Fruit fly (Drosophila melanogaster): ENCODE results near the gene Spn28B.

Spn28B gene

DNA sequence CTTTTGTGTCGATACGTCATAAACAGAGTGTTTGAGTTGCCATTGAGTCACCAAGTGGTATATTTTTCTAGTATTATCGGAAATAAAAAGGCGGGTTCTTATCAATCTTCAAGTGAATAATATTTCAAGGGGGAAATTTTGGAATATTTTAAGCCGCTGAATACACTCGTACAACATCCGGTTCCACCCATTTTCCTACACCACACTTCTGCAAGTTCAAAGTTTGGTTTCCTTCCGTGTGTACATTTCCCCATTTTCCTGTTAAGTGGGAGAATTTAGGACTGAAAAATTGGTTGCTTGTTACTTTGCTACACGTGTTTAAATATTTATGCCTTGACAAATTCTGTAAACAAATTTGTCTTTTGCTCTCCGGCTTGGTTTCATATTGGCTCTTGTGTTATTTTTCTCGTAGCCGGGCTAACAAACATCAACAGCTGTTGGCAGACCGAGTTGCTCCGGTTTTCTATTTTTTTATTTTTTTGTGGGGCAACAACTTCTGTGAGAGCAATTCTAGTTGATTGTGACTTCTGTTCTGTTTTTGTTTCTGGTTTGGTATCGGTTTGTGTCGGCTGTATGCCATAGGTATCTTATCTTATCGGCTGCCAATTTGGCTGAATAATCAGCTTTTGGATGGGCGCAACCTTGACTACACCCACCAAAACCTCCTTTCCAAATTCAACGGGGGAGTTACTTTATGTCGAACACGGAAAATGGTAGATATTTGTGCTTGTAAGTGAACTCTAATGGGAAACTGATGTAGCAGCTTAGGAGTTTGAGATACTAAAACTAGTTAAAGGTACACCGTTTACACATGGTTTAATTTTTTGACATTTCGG, 9.8 kb upstream of the Spn28B start:
- TF ChIP-seq CTCF (optimal IDR thresholded peaks at IDR 0.05): no peak
- TF ChIP-seq CG8478 (optimal IDR thresholded peaks at IDR 0.05): no peak

DNA sequence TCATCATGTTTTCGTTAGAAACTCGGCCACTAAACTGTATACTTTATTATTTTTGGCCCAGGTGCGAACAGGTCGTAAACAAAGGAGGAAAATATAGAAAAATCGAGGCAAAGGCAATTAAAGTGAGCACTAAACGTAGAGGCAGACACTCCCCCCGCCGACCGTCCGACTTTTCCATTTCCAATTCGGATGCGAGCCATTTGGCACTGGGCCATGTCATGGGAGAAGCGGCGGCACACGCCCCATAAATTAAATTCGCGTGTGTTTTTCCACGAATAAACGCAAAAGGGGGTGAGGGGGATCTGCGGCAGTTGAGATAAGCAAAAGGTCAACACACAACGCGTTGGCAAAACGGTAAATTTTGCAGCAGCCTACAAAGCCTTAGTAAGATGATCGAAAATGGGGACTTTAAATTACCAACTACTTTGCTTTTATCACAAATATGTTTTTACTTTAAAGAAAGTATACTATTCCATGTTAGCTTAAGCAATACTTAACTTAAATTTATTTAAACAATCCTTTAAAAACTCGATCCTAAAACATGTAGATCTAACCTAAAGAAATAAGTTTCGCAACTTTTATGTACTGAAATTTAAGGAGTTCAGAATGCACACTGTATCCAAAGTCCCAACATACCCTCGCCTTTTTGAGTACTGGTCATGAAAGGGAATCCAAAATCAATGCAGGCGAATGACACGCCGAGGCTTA, 8.7 kb upstream of the Spn28B start:
- TF ChIP-seq CTCF (optimal IDR thresholded peaks at IDR 0.05) (no peak), CG8478 (optimal IDR thresholded peaks at IDR 0.05) (no peak)

DNA sequence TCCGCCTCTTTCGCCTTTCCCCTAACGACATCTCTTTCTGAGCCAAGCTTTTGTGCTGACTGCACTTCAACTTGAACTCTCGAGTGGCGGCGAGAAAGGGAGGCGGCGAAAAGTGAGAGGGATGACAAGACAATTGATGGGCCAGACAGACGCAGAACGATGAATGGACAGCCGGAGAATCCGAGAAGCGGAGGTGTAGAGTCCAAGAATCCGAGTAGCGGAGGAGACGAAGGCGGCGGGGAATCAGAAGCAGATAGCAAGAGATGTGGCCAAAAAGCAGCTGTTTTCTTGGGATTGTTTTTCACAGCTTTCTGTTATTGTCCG, 8.2 kb upstream of the Spn28B start:
- TF ChIP-seq CG8478 (optimal IDR thresholded peaks at IDR 0.05) (no peak), CTCF (optimal IDR thresholded peaks at IDR 0.05) (no peak)

DNA sequence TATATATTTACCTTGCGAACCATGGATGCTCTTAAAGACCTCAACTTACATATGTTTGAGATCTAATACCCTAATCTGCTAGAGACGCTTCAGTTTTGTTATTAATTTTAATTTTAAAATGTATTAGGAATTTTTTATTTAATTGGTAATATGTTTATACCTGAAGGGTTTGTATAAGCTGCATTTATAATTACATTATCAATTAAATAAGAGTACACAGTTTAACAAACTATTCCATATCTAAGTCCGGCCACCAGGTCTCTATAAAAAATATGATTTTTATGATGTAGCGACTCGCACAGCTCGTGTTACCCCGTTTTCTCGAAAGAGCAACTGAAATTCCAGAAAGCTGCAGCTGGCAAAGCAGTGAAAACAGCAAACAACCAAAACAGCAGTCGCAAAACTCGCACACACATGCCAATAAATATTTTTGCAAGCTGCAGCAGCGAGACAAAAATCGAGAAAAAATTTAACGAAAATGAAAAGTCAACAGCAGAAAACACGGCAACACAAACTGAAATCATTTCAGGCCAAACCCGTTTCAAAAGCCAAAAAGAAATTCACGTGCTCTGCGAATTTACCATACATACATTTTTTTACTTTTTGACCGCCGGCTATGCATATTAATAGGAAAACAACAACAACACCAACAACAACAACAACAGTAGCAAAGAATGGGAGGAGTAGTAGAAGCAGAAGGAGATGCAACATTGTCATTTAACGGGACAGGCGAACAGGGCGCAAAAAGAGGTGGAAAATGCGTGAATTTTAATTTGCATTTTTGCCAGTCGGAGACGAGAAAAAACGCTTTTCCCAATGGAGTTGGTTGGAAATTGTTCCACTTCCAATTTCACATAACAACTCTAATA, 7.2 kb upstream of the Spn28B start:
- TF ChIP-seq CG8478 (optimal IDR thresholded peaks at IDR 0.05): no peak
- no peak for TF ChIP-seq CTCF (optimal IDR thresholded peaks at IDR 0.05)

DNA sequence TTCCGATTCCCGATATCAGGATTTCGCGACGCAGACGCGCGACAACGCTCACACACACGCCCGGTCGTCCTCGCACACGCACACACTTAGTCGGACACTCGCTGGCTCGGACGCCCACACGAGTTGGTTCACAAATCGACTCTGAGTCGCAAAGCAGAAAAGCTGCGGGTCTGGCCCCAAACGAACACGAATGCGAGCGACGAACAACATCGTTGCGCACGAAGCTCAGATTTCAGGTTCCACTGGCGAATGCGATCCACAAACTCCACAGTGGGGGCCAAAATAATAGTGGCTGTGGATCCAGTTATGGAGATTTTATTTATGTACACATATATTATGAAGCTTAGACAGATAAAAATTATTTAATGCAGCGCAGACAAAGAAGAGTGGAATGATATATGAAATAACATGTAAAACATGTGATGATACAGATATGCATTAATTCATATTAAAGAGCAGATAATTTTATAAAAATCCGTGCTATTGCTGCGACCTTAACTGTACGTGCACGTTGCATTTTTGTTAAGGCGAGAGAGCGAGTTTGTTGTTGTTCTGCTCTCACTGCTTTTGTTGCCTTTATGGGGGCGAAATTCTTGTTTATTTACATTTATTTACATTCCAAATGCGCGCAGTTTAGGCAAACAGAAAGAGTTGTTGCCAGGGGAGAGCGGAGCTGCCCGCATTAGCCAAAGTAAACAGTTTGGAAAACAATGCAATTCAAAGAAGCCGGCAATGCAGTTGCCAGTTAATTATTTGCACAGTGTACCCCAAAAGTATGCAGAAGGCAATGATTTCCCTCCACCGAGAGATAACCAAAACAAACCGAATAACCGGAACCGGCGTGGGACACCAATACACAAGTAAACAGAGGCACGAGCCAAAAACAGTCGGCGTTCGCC, 5.0 kb upstream of the Spn28B start:
- TF ChIP-seq CTCF (optimal IDR thresholded peaks at IDR 0.05) (no peak), CG8478 (optimal IDR thresholded peaks at IDR 0.05) (no peak)

DNA sequence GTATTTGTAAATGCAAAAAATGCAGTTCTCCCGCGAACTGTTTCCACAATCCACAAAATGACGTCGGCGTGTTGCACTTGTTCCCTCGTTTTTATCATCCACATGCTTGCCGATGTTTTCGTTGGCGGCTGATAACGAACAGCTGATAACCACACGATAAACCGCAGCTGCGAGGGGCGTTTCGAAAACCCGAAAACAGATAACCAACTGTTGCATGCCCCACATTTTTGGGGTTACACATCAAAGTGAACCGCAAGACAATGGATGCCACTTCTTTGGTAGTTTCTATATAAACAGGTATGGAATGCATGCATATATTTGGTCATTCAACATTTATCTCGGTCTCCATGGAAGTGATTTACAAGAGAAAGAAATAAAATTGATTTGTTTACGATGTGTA, 4.1 kb upstream of the Spn28B start:
- TF ChIP-seq CTCF (optimal IDR thresholded peaks at IDR 0.05) (no peak), CG8478 (optimal IDR thresholded peaks at IDR 0.05) (no peak)

DNA sequence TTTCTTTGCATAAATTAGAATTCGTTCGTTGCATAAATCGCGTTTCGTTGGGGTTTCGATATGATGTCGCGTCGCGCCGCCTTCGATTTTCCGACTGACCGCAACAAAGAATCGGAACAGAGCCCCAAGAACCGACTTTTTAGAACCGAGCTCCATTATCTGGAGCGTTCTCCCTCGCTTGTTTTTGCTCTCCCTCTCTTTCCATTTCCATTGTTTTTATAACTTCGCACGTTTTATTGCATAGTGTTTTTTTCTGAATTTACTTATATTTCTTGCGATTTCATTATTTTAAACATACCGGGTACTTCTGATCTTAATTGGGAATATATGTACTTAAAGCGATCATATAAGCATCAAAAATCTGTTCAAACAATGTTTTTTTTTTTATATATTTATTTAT, 2.8 kb upstream of the Spn28B start, which contains the start of gene RapGAP1:
Gene RapGAP1 (minus strand): TSS at position 101 of the 400 bp plus-strand sequence.
- TF ChIP-seq CG8478 (optimal IDR thresholded peaks at IDR 0.05) (no peak), CTCF (optimal IDR thresholded peaks at IDR 0.05) (no peak)

DNA sequence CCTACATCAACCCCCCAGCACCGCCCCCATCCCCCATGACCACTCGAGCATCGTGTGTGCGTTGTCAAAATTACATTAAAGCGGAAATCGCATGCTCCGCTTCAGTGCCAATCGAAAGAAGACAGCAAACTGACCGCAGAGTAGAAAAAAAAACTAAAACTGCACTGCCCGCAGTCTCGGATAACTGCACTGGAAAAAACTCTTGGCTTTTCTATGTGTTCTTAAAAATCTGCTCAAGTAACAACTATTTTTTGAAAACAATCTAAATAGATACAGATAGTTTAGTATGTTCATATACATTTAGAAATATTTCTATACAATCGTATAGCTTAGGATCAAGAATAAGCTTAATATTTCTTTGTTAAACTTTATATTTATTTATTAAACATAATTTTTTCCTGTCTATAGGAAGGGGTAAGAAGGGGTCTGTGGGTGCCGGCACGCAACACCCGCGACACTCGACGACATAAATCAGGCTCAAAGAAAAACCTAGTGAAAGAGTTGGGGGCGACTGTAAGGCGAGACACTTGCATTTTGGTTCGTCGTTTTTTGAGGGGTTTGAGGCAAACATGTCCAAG, 959 bp upstream of the Spn28B start:
- TF ChIP-seq CTCF (optimal IDR thresholded peaks at IDR 0.05) (no peak), CG8478 (optimal IDR thresholded peaks at IDR 0.05) (no peak)

DNA sequence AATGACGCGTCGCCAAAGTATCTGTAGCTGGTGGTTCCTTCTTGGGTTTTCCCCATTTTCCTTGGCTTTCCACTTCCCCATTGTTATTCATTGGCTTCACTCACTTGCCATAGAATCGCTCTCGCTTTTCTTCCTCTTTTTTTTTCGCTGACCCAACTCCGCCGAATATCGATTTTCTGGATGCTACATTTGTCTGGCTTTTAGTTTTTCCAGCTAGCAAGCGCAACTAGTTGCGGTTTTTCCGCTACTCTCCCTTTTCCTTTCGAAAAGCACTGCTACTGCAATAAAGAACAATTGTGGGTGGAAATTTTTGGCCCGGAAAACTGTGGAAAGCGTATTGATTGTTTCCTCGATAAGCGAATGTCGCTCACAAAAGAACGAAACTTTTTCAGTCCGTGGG, 5.4 kb downstream of the Spn28B start:
- TF ChIP-seq CG8478 (optimal IDR thresholded peaks at IDR 0.05) (no peak), CTCF (optimal IDR thresholded peaks at IDR 0.05) (no peak)

DNA sequence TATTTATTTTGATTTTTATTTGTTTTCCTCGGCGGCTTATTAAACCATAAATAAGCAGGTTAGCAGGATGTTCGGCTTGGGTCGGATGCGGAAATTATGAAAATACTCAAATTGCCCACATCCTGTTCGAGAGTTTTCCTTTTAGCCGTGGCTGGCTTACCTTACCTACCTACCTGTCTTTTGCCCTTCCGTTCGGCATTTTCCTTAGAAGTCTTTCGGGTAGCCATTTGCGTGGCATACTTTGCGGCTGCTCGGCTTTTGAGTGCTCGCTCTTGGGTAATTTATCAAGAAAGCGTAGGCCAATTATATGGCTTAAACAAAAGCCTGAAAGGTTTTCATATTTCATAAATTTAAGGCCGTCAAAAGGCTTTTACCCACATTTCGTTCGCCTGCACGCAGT, 11.1 kb downstream of the Spn28B start:
- no peak for TF ChIP-seq CTCF (optimal IDR thresholded peaks at IDR 0.05)
- no peak for TF ChIP-seq CG8478 (optimal IDR thresholded peaks at IDR 0.05)

DNA sequence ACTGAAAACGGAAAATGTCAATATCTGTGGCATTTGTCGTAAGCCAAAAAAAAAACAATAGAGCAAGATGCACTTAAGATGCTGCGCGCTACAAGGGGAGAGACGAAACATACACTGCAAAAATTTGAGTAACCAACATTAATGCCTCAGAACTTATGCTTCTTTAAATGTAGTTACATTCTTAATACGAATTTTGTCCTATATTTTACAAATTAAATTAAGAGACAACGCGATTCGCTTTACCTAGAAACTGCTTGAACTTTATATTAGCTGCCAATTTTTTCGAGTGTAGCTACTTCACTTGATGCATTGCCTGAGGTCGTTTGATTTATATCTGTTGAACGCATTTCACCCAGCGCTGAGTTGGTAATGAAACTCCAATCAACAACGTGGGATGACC, 15.1 kb downstream of the Spn28B start:
- no peak for TF ChIP-seq CG8478 (optimal IDR thresholded peaks at IDR 0.05)
- TF ChIP-seq CTCF (optimal IDR thresholded peaks at IDR 0.05): no peak

DNA sequence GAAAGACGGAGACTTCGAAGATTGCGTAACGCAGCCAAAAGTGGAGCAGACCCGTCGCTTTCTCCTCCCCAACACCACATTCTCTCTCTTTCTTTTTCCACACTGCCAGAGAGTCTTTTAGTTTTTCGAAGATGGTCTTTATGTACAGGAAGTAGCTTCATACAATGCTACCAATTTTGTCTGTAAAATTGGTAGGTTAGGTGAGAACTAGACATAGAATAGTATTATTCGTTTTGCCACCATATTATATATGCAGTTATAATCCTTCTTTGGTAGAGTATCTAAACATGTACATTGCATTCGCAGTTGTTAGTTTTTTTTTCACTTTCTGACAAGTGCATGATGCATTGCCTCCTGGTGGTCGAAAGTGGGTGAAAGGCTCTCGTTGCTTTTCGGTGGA, 15.7 kb downstream of the Spn28B start:
- TF ChIP-seq CTCF (optimal IDR thresholded peaks at IDR 0.05) (no peak), CG8478 (optimal IDR thresholded peaks at IDR 0.05) (no peak)

DNA sequence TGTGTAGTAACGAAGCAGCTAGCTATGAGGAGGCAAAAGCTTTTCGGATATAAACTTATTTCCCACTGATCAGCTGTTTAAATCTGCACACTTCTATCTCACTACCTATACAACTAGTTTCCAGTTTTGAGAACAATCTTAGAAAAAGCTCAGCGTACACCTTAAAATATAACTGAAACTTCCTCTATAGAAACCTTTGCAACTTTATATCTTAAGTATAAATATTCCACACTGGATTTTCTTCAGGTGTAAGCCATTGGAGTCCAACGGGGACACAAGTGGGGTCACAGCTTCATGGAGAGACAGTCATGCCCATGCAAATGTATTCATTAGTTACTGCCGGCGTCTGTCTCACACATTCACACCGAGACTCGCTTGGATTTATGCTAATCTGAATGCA, 16.5 kb downstream of the Spn28B start:
- TF ChIP-seq CTCF (optimal IDR thresholded peaks at IDR 0.05) (no peak), CG8478 (optimal IDR thresholded peaks at IDR 0.05) (no peak)

DNA sequence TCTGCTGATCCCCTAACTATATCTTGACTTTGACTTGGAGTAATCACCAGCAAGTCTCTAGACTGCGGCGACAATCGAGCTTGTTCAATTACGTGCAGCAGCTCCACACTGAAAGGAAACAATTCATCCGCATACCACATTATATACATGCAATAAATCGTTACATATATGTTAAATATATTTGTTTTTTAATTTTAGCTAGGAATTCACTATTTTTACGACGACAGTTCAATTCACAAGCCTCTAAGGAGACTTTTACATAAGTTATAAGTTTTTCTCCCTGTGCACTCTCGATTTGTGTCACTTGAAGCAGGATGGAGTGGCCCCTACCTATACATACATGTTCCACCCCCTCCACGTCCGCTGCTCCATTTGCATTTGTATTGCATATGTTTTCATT, 17.0 kb downstream of the Spn28B start:
- no peak for TF ChIP-seq CTCF (optimal IDR thresholded peaks at IDR 0.05)
- no peak for TF ChIP-seq CG8478 (optimal IDR thresholded peaks at IDR 0.05)

Data from S2 (cell line).